Worm (Caenorhabditis elegans) whole organism, L4/young adult: ENCODE results near the gene tebp-2.

Experiments used
- dao-5 ChIP-seq: sonication (generic microtip); optimal IDR thresholded peaks from 2 replicates; lab custom pipeline; 2016; ENCODE audit warnings: missing genotype, missing genetic modification characterization, moderate library complexity, missing compliant biosample characterization
- him-1 ChIP-seq: sonication (generic microtip); optimal IDR thresholded peaks from 2 replicates; lab custom pipeline; 2016; ENCODE audit warnings: missing genotype, missing genetic modification reagents, missing genetic modification characterization, missing compliant biosample characterization

- no peak for TF ChIP-seq dao-5
- no peak for TF ChIP-seq him-1 (tag; lab: Kevin White, UChicago)
Measured at ce11 chrIV:5494099-5494498, 47.3 kb upstream of the tebp-2 start.
